Fruit fly (Drosophila melanogaster): ENCODE measurements around the gene Srp54.

The Srp54 gene

DNA sequence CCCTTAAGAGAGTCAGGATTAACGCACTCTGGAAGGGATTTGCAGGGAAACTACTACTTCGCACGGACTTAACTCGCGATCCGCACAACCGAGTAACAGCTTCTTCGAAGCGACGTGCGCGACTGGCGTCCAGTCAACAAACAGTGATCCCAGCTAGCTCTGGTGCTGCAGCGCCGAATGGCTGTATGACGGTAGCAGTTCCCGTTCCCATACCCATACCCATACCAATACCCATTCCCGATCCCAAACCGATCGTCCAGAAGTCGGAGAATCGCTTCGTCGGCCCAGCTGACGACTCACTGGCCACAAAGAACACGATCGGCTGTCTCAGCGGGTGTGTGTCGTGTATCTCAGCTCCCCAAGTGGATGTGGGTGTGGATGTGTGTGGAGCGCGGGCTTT, 34.6 kb downstream of the Srp54 start, which contains the start of gene CG5853:
CG5853 (minus strand) TSS at position 384 of the 400 bp plus-strand sequence.
- TF ChIP-seq pdm3 (GFP tag; optimal IDR thresholded peaks at IDR 0.05) (no peak), Eip75B (GFP tag; optimal IDR thresholded peaks at IDR 0.05) (peak; percentile 33), esn (GFP tag; optimal IDR thresholded peaks at IDR 0.05) (peak; percentile 5), Lpt (GFP tag; optimal IDR thresholded peaks at IDR 0.05) (peak; percentile 8), Eip78C (GFP tag) (no peak), CG11294 (GFP tag; IDR thresholded peaks at IDR 0.05) (no peak), Sox102F (GFP tag; optimal IDR thresholded peaks at IDR 0.05) (peak; percentile 61), topi (GFP tag; optimal IDR thresholded peaks at IDR 0.05) (no peak), CG31627 (GFP tag; optimal IDR thresholded peaks at IDR 0.05) (no peak), CG6854 (GFP tag; optimal IDR thresholded peaks at IDR 0.05) (peak; percentile 82), Sox14 (GFP tag; optimal IDR thresholded peaks at IDR 0.05) (peak; percentile 76), Blimp-1 (GFP tag; optimal IDR thresholded peaks at IDR 0.05) (no peak), dsx (GFP tag; optimal IDR thresholded peaks at IDR 0.05; ENCODE audit: poor library complexity, severe bottlenecking) (peak; percentile 63), CG10669 (GFP tag; optimal IDR thresholded peaks at IDR 0.05) (no peak), CG9139 (GFP tag; optimal IDR thresholded peaks at IDR 0.05) (peak; percentile 67), salr (GFP tag; optimal IDR thresholded peaks at IDR 0.05) (peak in 1 of 2 experiments; percentile 32), CG34406 (GFP tag; optimal IDR thresholded peaks at IDR 0.05) (no peak), CG1621 (tag; optimal IDR thresholded peaks at IDR 0.05) (peak; percentile 64), spab (GFP tag; optimal IDR thresholded peaks at IDR 0.05) (no peak), Smox (GFP tag; optimal IDR thresholded peaks at IDR 0.05) (no peak), dac (GFP tag; optimal IDR thresholded peaks at IDR 0.05) (no peak), Hr4 (GFP tag; optimal IDR thresholded peaks at IDR 0.05) (no peak), CG8119 (GFP tag; IDR thresholded peaks at IDR 0.05) (peak; percentile 16; the same call in 1 of the 3 replicates), CG6792 (GFP tag; optimal IDR thresholded peaks at IDR 0.05) (peak; percentile 5), fd59A (GFP tag; optimal IDR thresholded peaks at IDR 0.05) (no peak), CG6163 (GFP tag; IDR thresholded peaks at IDR 0.05) (peak; percentile 73), Met (GFP tag; optimal IDR thresholded peaks at IDR 0.05) (peak; percentile 35), vri (GFP tag; optimal IDR thresholded peaks at IDR 0.05) (peak; percentile 96), svp (GFP tag) (peak; percentile 89), CG11762 (GFP tag; optimal IDR thresholded peaks at IDR 0.05; ENCODE audit: insufficient read depth) (no peak), Hr38 (GFP tag; optimal IDR thresholded peaks at IDR 0.05) (no peak), ss (GFP tag; optimal IDR thresholded peaks at IDR 0.05) (peak; percentile 55 to 70), acj6 (GFP tag; optimal IDR thresholded peaks at IDR 0.05) (no peak), CG3919 (GFP tag; optimal IDR thresholded peaks at IDR 0.05) (peak; percentile 46), CG32006 (GFP tag; optimal IDR thresholded peaks at IDR 0.05) (no peak), CG3032 (tag; optimal IDR thresholded peaks at IDR 0.05) (peak; percentile 3), OdsH (GFP tag; optimal IDR thresholded peaks at IDR 0.05) (no peak), CG7368 (GFP tag; optimal IDR thresholded peaks at IDR 0.05) (peak; percentile 26), Eip93F (GFP tag; optimal IDR thresholded peaks at IDR 0.05) (no peak), cyc (GFP tag; optimal IDR thresholded peaks at IDR 0.05) (no peak), Ets96B (tag; optimal IDR thresholded peaks at IDR 0.05) (peak; percentile 4), Ets21C (GFP tag; optimal IDR thresholded peaks at IDR 0.05) (no peak), CG11902 (GFP tag; optimal IDR thresholded peaks at IDR 0.05) (no peak), CG16779 (tag; optimal IDR thresholded peaks at IDR 0.05) (peak; percentile 65), fd85E (GFP tag; optimal IDR thresholded peaks at IDR 0.05) (peak; percentile 16), achi (GFP tag; optimal IDR thresholded peaks at IDR 0.05) (peak; percentile 34), lz (GFP tag; optimal IDR thresholded peaks at IDR 0.05) (no peak), CG4318 (GFP tag; optimal IDR thresholded peaks at IDR 0.05) (no peak), eg (GFP tag; IDR thresholded peaks at IDR 0.05) (peak; percentile 68; the same call in 2 of the 3 replicates), CG10631 (GFP tag; optimal IDR thresholded peaks at IDR 0.05) (no peak), CG6276 (GFP tag; optimal IDR thresholded peaks at IDR 0.05) (no peak), Hr39 (GFP tag; optimal IDR thresholded peaks at IDR 0.05) (no peak), Sox15 (GFP tag; optimal IDR thresholded peaks at IDR 0.05) (no peak)

All from whole organism, prepupa.